Worm (Caenorhabditis elegans) whole organism, late embryonic: Measurements from ENCODE around the gene nlp-25.

Experiments
- C08G9.2 ChIP-seq: sonication (generic microtip); optimal IDR thresholded peaks from 2 replicates; lab custom pipeline; 2016; ENCODE audit warnings: mild to moderate bottlenecking, missing genetic modification characterization, moderate library complexity, missing compliant biosample characterization
- K09A11.1 ChIP-seq: sonication (generic microtip); optimal IDR thresholded peaks from 2 replicates; lab custom pipeline; 2017; ENCODE audit warnings: antibody characterized with exemption, mild to moderate bottlenecking, missing genetic modification characterization, missing compliant biosample characterization; ENCODE audit not compliant: insufficient read depth
- T23F11.4 ChIP-seq: fragments of 200-800 bp; sonication (Bioruptor generic); optimal IDR thresholded peaks from 2 replicates; lab custom pipeline; 2018; ENCODE audit warnings: mild to moderate bottlenecking, missing genetic modification characterization, missing compliant biosample characterization
- ama-1 ChIP-seq: fragments of 150-350 bp; optimal IDR thresholded peaks from 2 replicates; lab custom pipeline; 2014
- ceh-22 ChIP-seq: sonication (generic microtip); optimal IDR thresholded peaks from 2 replicates; lab custom pipeline; 2017; ENCODE audit warnings: missing biosample characterization, missing genetic modification characterization
- hlh-30 ChIP-seq: sonication (generic microtip); optimal IDR thresholded peaks from 2 replicates; lab custom pipeline; 2017; ENCODE audit warnings: antibody characterized with exemption, missing genetic modification characterization, missing compliant biosample characterization; ENCODE audit not compliant: insufficient read depth
- npax-4 ChIP-seq: sonication (generic microtip); optimal IDR thresholded peaks from 2 replicates; lab custom pipeline; 2016; ENCODE audit warnings: missing genetic modification characterization, missing compliant biosample characterization
- pqm-1 ChIP-seq: sonication (generic microtip); optimal IDR thresholded peaks from 2 replicates; lab custom pipeline; 2016; ENCODE audit warnings: missing genetic modification characterization, missing compliant biosample characterization
- ttx-3 ChIP-seq: sonication (generic microtip); optimal IDR thresholded peaks from 2 replicates; lab custom pipeline; 2016; ENCODE audit warnings: missing genetic modification reagents, missing genetic modification characterization, missing compliant biosample characterization

DNA sequence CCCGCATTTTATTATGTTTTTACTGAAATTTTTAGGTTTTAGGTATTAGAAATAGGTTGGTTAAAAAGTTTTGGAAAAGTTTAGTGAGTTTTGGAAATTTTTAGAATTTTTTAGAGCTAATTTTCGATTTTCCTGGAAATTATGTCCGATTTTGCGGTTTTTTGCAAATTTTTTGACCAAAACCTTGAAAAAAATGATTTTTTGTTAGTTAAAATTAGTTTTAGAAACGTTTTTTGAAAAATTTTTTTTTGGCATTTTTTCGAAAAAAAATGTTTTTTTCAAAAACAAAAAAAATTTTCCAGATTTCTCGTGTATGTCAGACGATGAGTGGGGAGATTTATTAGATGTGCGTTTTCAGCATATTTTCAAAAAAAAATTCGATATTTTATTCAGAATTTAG is 18.8 kb downstream of the nlp-25 start, which contains the start of gene dyf-19:
- TF ChIP-seq hlh-30 (no peak), ceh-22 (tag; lab: Kevin White, UChicago) (no peak), ama-1 (lab: Kevin White, UChicago) (no peak), T23F11.4 (GFP tag; lab: Kevin White, UChicago) (no peak), pqm-1 (tag; lab: Kevin White, UChicago) (no peak), C08G9.2 (tag; lab: Kevin White, UChicago) (no peak), K09A11.1 (tag; lab: Kevin White, UChicago) (no peak), npax-4 (tag; lab: Kevin White, UChicago) (no peak), ttx-3 (tag; lab: Kevin White, UChicago) (no peak)
